Worm (Caenorhabditis elegans): ENCODE measurements around the gene W09G12.6.

Gene W09G12.6

ce11 chrIV:1211902-1212301 lies 19.8 kb upstream of the W09G12.6 start (continued):
- TF ChIP-seq pha-4 (GFP tag; IDR thresholded peaks at IDR 0.05), result no peak
- no peak for TF ChIP-seq pha-4 (tag; optimal IDR thresholded peaks at IDR 0.05)
- TF ChIP-seq nhr-42 (GFP tag; IDR thresholded peaks at IDR 0.05), result 0 out of 2 replicates have a peak, but pooled peaks have one; percentile 24
- peak; percentile 51 for TF ChIP-seq dmd-6 (GFP tag; IDR thresholded peaks at IDR 0.05)
- TF ChIP-seq R02D3.7 (tag; optimal IDR thresholded peaks at IDR 0.05), result no peak
- TF ChIP-seq nhr-111 (GFP tag; optimal IDR thresholded peaks at IDR 0.05), result no peak
- no peak for TF ChIP-seq nhr-102 (tag; optimal IDR thresholded peaks at IDR 0.05)
- no peak for TF ChIP-seq gei-8 (GFP tag; optimal IDR thresholded peaks at IDR 0.05)
- TF ChIP-seq T20F7.1 (GFP tag; optimal IDR thresholded peaks at IDR 0.05), result no peak
- peak; percentile 55 for TF ChIP-seq nhr-28 (tag; optimal IDR thresholded peaks at IDR 0.05)

- TF ChIP-seq Y75B8A.6 (GFP tag; IDR thresholded peaks at IDR 0.05) (no peak), rbr-2 (tag; optimal IDR thresholded peaks at IDR 0.05) (no peak), ces-1 (GFP tag; optimal IDR thresholded peaks at IDR 0.05) (peak; percentile 76), R02D3.7 (tag; optimal IDR thresholded peaks at IDR 0.05) (no peak)
These were observed 19.3 kb upstream of the W09G12.6 start for ce11 chrIV:1212357-1212756.

- TF ChIP-seq tag-97 (GFP tag; IDR thresholded peaks at IDR 0.05) (no peak), vab-7 (GFP tag; IDR thresholded peaks at IDR 0.05) (no peak), D1046.2 (GFP tag; IDR thresholded peaks at IDR 0.05) (no peak), lsy-2 (tag; optimal IDR thresholded peaks at IDR 0.05) (no peak), duxl-1 (tag; optimal IDR thresholded peaks at IDR 0.05; ENCODE audit: poor library complexity) (no peak), gei-8 (GFP tag; optimal IDR thresholded peaks at IDR 0.05) (no peak), ZK546.5 (tag; optimal IDR thresholded peaks at IDR 0.05) (no peak), nhr-6 (tag; optimal IDR thresholded peaks at IDR 0.05) (no peak), F49E8.2 (tag; optimal IDR thresholded peaks at IDR 0.05; ENCODE audit: borderline replicate concordance) (no peak), Y75B8A.6 (GFP tag; IDR thresholded peaks at IDR 0.05) (no peak), nhr-111 (GFP tag; optimal IDR thresholded peaks at IDR 0.05) (no peak), snpc-4 (tag; optimal IDR thresholded peaks at IDR 0.05) (no peak), ztf-7 (tag; optimal IDR thresholded peaks at IDR 0.05) (no peak), lir-3 (tag; optimal IDR thresholded peaks at IDR 0.05) (no peak), daf-19 (GFP tag; conservative IDR thresholded peaks at IDR 0.05) (no peak), nhr-10 (tag; optimal IDR thresholded peaks at IDR 0.05) (no peak), egl-27 (tag; optimal IDR thresholded peaks at IDR 0.05) (no peak), T20F7.1 (GFP tag; optimal IDR thresholded peaks at IDR 0.05) (no peak), ceh-20 (GFP tag; IDR thresholded peaks at IDR 0.05) (no peak), ceh-44 (GFP tag; IDR thresholded peaks at IDR 0.05) (no peak), nhr-25 (tag; optimal IDR thresholded peaks at IDR 0.05; ENCODE audit: borderline replicate concordance, insufficient read depth) (no peak), Y5F2A.4 (GFP tag; optimal IDR thresholded peaks at IDR 0.05) (no peak), arid-1 (GFP tag; conservative IDR thresholded peaks at IDR 0.05) (no peak), nhr-48 (tag; optimal IDR thresholded peaks at IDR 0.05) (no peak), lin-39 (tag; optimal IDR thresholded peaks at IDR 0.05) (no peak), ces-1 (GFP tag; optimal IDR thresholded peaks at IDR 0.05) (no peak), set-16 (GFP tag; IDR thresholded peaks at IDR 0.05) (no peak), snpc-1.2 (GFP tag; IDR thresholded peaks at IDR 0.05) (no peak), php-3 (GFP tag; IDR thresholded peaks at IDR 0.05) (no peak), skn-1 (tag; optimal IDR thresholded peaks at IDR 0.05) (no peak), ctbp-1 (GFP tag; IDR thresholded peaks at IDR 0.05) (no peak), spr-1 (tag; optimal IDR thresholded peaks at IDR 0.05) (no peak), aha-1 (tag) (peak; percentile 15), mep-1 (tag; optimal IDR thresholded peaks at IDR 0.05) (peak; percentile 30), fos-1 (tag; optimal IDR thresholded peaks at IDR 0.05) (no peak), rbr-2 (tag; optimal IDR thresholded peaks at IDR 0.05) (peak; percentile 19), lin-1 (GFP tag; IDR thresholded peaks at IDR 0.05) (no peak), ceh-62 (tag; optimal IDR thresholded peaks at IDR 0.05) (no peak), daf-16 (GFP tag; optimal IDR thresholded peaks at IDR 0.05) (no peak), daf-16 (tag; optimal IDR thresholded peaks at IDR 0.05) (no peak), hlh-30 (tag; optimal IDR thresholded peaks at IDR 0.05; ENCODE audit: insufficient read depth) (peak; percentile 80)
These were observed 18.5 kb upstream of the W09G12.6 start for ce11 chrIV:1213192-1213591.

Measured in whole organism, L4 larva.